Worm (Caenorhabditis elegans) whole organism, midembryonic: Measurements from ENCODE around the gene T28A11.18.

Experiments
- T22C8.4 ChIP-seq: fragments of 200-800 bp; sonication (Bioruptor generic); IDR thresholded peaks from 2 replicates; pipeline ENCODE4 v1.3.6; 2022; ENCODE audit warnings: missing genetic modification characterization, missing compliant biosample characterization
- cog-1 ChIP-seq: sonication (generic microtip); optimal IDR thresholded peaks from 2 replicates; lab custom pipeline; 2016; ENCODE audit warnings: missing genetic modification characterization, missing compliant biosample characterization
- flt-1 ChIP-seq: fragments of 200-800 bp; sonication (Bioruptor generic); IDR thresholded peaks from 2 replicates; pipeline ENCODE4 v1.3.6; 2022; ENCODE audit warnings: missing genetic modification characterization, missing compliant biosample characterization
- klf-2 ChIP-seq: fragments of 200-800 bp; sonication (Bioruptor generic); conservative IDR thresholded peaks from 2 replicates; pipeline ENCODE4 v1.3.6; 2022; ENCODE audit warnings: missing genetic modification reagents, missing genetic modification characterization, missing compliant biosample characterization
- med-1 ChIP-seq: sonication (generic microtip); optimal IDR thresholded peaks from 2 replicates; lab custom pipeline; 2017; ENCODE audit warnings: missing genetic modification characterization, mild to moderate bottlenecking, missing compliant biosample characterization, antibody characterized with exemption, missing genetic modification reagents; ENCODE audit not compliant: insufficient read depth
- ref-1 ChIP-seq: fragments of 200-800 bp; sonication (Bioruptor generic); conservative IDR thresholded peaks from 2 replicates; pipeline ENCODE4 v1.3.6; 2022; ENCODE audit warnings: missing genetic modification reagents, missing genetic modification characterization, missing compliant biosample characterization
- tab-1 ChIP-seq: fragments of 200-800 bp; sonication (Bioruptor generic); IDR thresholded peaks from 2 replicates; pipeline ENCODE4 v1.3.6; 2022; ENCODE audit warnings: missing genetic modification characterization, missing compliant biosample characterization

T28A11.18 gene

ce11 chrV:3227373-3227772 lies 40.5 kb downstream of the T28A11.18 start, which contains the start of gene K08D9.2:
Gene K08D9.2 (plus strand): TSS chrV:3227673.
- TF ChIP-seq cog-1 (tag; lab: Kevin White, UChicago) (no peak), flt-1 (GFP tag; lab: Robert Waterston, UW) (no peak), T22C8.4 (GFP tag; lab: Robert Waterston, UW) (no peak)

ce11 chrV:3218604-3219003 lies 49.2 kb downstream of the T28A11.18 start:
- TF ChIP-seq klf-2 (GFP tag; lab: Robert Waterston, UW) (no peak), flt-1 (GFP tag; lab: Robert Waterston, UW) (no peak), tab-1 (GFP tag; lab: Robert Waterston, UW) (no peak), T22C8.4 (GFP tag; lab: Robert Waterston, UW) (no peak), ref-1 (no peak), med-1 (GFP tag; lab: Kevin White, UChicago) (no peak)
